Worm (Caenorhabditis elegans): ENCODE results near the gene spp-11.

The spp-11 gene

DNA sequence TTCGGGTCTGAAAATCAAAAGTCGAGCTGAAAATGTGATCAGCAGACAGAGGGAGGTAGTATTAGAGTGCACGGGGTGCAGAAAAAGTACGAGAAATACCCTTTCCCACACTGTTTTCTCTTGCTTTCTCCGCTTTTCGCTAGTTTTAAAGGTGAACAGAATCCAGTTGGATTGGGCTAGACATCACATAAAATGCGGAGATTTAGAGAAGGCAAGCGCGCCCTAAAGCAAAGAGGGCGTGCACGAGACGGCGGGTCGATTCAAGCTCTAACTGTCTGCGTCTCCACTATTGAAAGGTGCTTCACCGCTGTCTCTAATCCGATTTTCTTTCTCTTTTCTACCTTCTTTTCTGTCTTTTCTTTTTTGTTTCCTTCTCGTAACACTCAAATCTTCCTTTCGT is 37.1 kb downstream of the spp-11 start (continued):
- no peak for TF ChIP-seq F26F4.8 (GFP tag; conservative IDR thresholded peaks at IDR 0.05)
- peak; percentile 69 to 88 for TF ChIP-seq lsy-2 (tag; optimal IDR thresholded peaks at IDR 0.05)
- no peak for TF ChIP-seq nhr-42 (GFP tag; IDR thresholded peaks at IDR 0.05)
- peak; percentile 39; the same call in 1 of the 2 replicates for TF ChIP-seq madf-9 (GFP tag; conservative IDR thresholded peaks at IDR 0.05)
- peak; percentile 44 for TF ChIP-seq T20F7.1 (GFP tag; optimal IDR thresholded peaks at IDR 0.05)
- TF ChIP-seq sdz-12 (GFP tag; optimal IDR thresholded peaks at IDR 0.05), result no peak
- no peak for TF ChIP-seq lim-7 (GFP tag; IDR thresholded peaks at IDR 0.05)
- no peak for TF ChIP-seq Y48G9A.11 (GFP tag; IDR thresholded peaks at IDR 0.05)
- no peak for TF ChIP-seq zip-11 (GFP tag; IDR thresholded peaks at IDR 0.05)
- peak in 1 of 2 experiments; percentile 56 for TF ChIP-seq unc-62 (GFP tag; optimal IDR thresholded peaks at IDR 0.05 in 1 of 2)
- TF ChIP-seq unc-62 (tag; optimal IDR thresholded peaks at IDR 0.05), result no peak
- TF ChIP-seq ceh-62 (tag; optimal IDR thresholded peaks at IDR 0.05), result no peak
- no peak for TF ChIP-seq daf-12 (tag; optimal IDR thresholded peaks at IDR 0.05)
- TF ChIP-seq F49E8.2 (tag; optimal IDR thresholded peaks at IDR 0.05; ENCODE audit: borderline replicate concordance), result peak; percentile 34
- TF ChIP-seq unc-39 (tag; optimal IDR thresholded peaks at IDR 0.05), result no peak
- TF ChIP-seq lin-13 (GFP tag; optimal IDR thresholded peaks at IDR 0.05), result peak; percentile 79
- peak; percentile 20 for TF ChIP-seq nhr-102 (tag; optimal IDR thresholded peaks at IDR 0.05)
- TF ChIP-seq egl-43 (GFP tag; IDR thresholded peaks at IDR 0.05), result 0 out of 2 replicates have a peak, but pooled peaks have one; percentile 52
- TF ChIP-seq nhr-28 (tag; optimal IDR thresholded peaks at IDR 0.05), result peak; percentile 86
- TF ChIP-seq D1046.2 (GFP tag; IDR thresholded peaks at IDR 0.05), result 0 out of 2 replicates have a peak, but pooled peaks have one; percentile 38
- TF ChIP-seq lir-3 (tag; optimal IDR thresholded peaks at IDR 0.05), result no peak
- no peak for TF ChIP-seq madf-5 (GFP tag; IDR thresholded peaks at IDR 0.05)
- no peak for TF ChIP-seq egl-27 (tag; optimal IDR thresholded peaks at IDR 0.05)
- no peak for TF ChIP-seq ama-1 (optimal IDR thresholded peaks at IDR 0.05)
- peak in 1 of 2 experiments; percentile 60 for TF ChIP-seq hif-1 (tag; optimal IDR thresholded peaks at IDR 0.05)
- peak; percentile 75 for TF ChIP-seq mes-2 (tag; optimal IDR thresholded peaks at IDR 0.05; ENCODE audit: poor library complexity, severe bottlenecking)
- TF ChIP-seq T26A8.4 (GFP tag; IDR thresholded peaks at IDR 0.05), result peak; percentile 80
- TF ChIP-seq dmd-6 (GFP tag; IDR thresholded peaks at IDR 0.05), result peak; percentile 80
- TF ChIP-seq duxl-1 (tag; optimal IDR thresholded peaks at IDR 0.05; ENCODE audit: poor library complexity), result no peak
- no peak for TF ChIP-seq zfp-2 (tag; optimal IDR thresholded peaks at IDR 0.05)
- no peak for TF ChIP-seq tag-97 (GFP tag; IDR thresholded peaks at IDR 0.05)
- TF ChIP-seq rbr-2 (tag; optimal IDR thresholded peaks at IDR 0.05), result peak; percentile 73
- TF ChIP-seq hlh-30 (tag; optimal IDR thresholded peaks at IDR 0.05; ENCODE audit: insufficient read depth), result peak; percentile 98
- peak; percentile 95 for TF ChIP-seq aha-1 (tag)
- TF ChIP-seq pqm-1 (tag; optimal IDR thresholded peaks at IDR 0.05), result peak; percentile 24
- TF ChIP-seq nhr-41 (GFP tag; IDR thresholded peaks at IDR 0.05), result peak; percentile 31; the same call in 1 of the 2 replicates
- TF ChIP-seq dpl-1 (GFP tag; optimal IDR thresholded peaks at IDR 0.05), result peak; percentile 71
- peak; percentile 71 for TF ChIP-seq arid-1 (GFP tag; conservative IDR thresholded peaks at IDR 0.05)
- no peak for TF ChIP-seq ceh-44 (GFP tag; IDR thresholded peaks at IDR 0.05)
- peak; percentile 31 for TF ChIP-seq attf-4 (tag; optimal IDR thresholded peaks at IDR 0.05)
- 0 out of 2 replicates have a peak, but pooled peaks have one; percentile 27 for TF ChIP-seq ceh-20 (GFP tag; IDR thresholded peaks at IDR 0.05)
- no peak for TF ChIP-seq ZK546.5 (tag; optimal IDR thresholded peaks at IDR 0.05)

ce11 chrII:6366696-6367095 is 40.5 kb downstream of the spp-11 start, which contains the start of gene ctsa-4.1:
TSS of gene ctsa-4.1 (plus strand) at chrII:6366996.
- TF ChIP-seq dpl-1 (GFP tag; optimal IDR thresholded peaks at IDR 0.05), result no peak
- TF ChIP-seq ztf-7 (tag; optimal IDR thresholded peaks at IDR 0.05), result peak; percentile 63

Measured in whole organism, L4 larva.